Fruit fly (Drosophila melanogaster): ENCODE results near the gene CG13678.
A peak's percentile ranks its signal among the peaks of the same experiment; 100 is the strongest.

The CG13678 gene

DNA sequence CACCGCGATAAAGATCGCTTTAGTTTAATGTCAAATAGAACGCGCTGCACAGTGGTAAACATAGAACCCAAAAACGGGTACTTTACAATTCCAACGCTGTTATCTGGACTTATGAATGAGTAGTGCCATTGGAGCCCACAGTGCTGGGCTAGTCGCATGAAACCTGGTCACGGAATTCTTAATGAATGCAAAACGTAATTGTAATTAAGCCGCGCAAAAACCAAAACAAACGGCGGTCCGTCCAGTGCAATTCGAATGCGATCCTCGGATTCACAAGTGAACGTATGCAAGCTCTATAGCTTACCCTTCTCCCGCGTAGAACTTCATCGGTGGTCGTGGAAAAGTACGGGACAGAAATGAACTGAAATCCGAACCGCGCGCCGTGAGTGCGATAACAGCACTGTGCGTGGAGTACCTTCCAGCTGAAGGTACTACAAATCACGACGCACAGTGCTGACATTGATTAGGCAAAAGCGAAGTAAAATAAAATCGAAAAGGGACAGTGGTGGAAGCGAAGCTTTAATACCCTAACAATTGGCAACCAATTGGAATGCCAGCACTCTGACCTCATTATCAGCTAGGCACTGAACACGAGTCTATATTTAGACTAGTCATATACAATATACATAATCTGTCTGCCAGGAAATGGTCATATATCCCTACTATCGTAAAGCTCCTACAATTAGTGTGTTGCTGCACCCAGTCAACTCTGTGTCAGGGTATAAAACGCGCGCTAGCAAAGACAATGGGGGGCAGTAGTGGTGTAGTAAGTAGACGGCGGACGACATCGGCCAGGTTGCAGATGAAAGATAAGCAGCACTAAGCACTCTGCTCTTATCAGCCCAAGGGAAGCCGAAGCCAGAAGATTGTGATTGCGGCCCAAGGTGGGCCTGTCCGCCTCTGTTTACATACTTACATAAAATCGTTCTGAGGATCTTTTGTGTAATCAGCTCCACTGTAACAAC, 36.4 kb upstream of the CG13678 start (continued):
- no peak for TF ChIP-seq Sin3A (optimal IDR thresholded peaks at IDR 0.05)
- no peak for TF ChIP-seq NFAT (GFP tag; IDR thresholded peaks at IDR 0.05)
- peak; percentile 47 for TF ChIP-seq CG12155 (GFP tag; optimal IDR thresholded peaks at IDR 0.05)
- TF ChIP-seq CG30020 (tag; optimal IDR thresholded peaks at IDR 0.05), result no peak
- no peak for TF ChIP-seq mld (GFP tag; IDR thresholded peaks at IDR 0.05; ENCODE audit: partially characterized antibody)
- TF ChIP-seq Tbp (GFP tag; optimal IDR thresholded peaks at IDR 0.05), result no peak
- no peak for TF ChIP-seq CG15073 (GFP tag; optimal IDR thresholded peaks at IDR 0.05)
- TF ChIP-seq Gsc (GFP tag; IDR thresholded peaks at IDR 0.05), result peak; percentile 30; the same call in 1 of the 2 replicates
- TF ChIP-seq chinmo (GFP tag; IDR thresholded peaks at IDR 0.05; ENCODE audit: partially characterized antibody), result 0 out of 4 replicates have a peak, but pooled peaks have one; percentile 41
- TF ChIP-seq CG12071 (GFP tag; optimal IDR thresholded peaks at IDR 0.05), result no peak
- TF ChIP-seq CG1603 (tag; optimal IDR thresholded peaks at IDR 0.05), result peak; percentile 70
- TF ChIP-seq CG14710 (tag; optimal IDR thresholded peaks at IDR 0.05), result no peak
- TF ChIP-seq pho (GFP tag; optimal IDR thresholded peaks at IDR 0.05), result peak; percentile 55
- peak; percentile 51 for TF ChIP-seq tgo (GFP tag; IDR thresholded peaks at IDR 0.05)
- no peak for TF ChIP-seq CG16779 (GFP tag; IDR thresholded peaks at IDR 0.05)
- TF ChIP-seq grn (GFP tag; optimal IDR thresholded peaks at IDR 0.05), result peak; percentile 99
- TF ChIP-seq Vsx1 (GFP tag; optimal IDR thresholded peaks at IDR 0.05), result peak; percentile 47
- no peak for TF ChIP-seq BEAF-32 (GFP tag; optimal IDR thresholded peaks at IDR 0.05)
- TF ChIP-seq Oaz (GFP tag; IDR thresholded peaks at IDR 0.05), result 0 out of 2 replicates have a peak, but pooled peaks have one; percentile 30
- peak; percentile 36 for TF ChIP-seq grau (tag; optimal IDR thresholded peaks at IDR 0.05)
- no peak; the same call in 1 of the 2 replicates for TF ChIP-seq al (GFP tag; IDR thresholded peaks at IDR 0.05)
- 0 out of 2 replicates have a peak, but pooled peaks have one; percentile 5 for TF ChIP-seq CG14014 (GFP tag; IDR thresholded peaks at IDR 0.05)
- TF ChIP-seq Chrac-16 (GFP tag; optimal IDR thresholded peaks at IDR 0.05), result peak; percentile 34
- peak; percentile 44; the same call in 1 of the 2 replicates for TF ChIP-seq sisA (GFP tag; IDR thresholded peaks at IDR 0.05)
- peak; percentile 54 for TF ChIP-seq Oli (tag; optimal IDR thresholded peaks at IDR 0.05)
- TF ChIP-seq chm (GFP tag; IDR thresholded peaks at IDR 0.05), result no peak
- peak; percentile 43 for TF ChIP-seq CG4424 (GFP tag; optimal IDR thresholded peaks at IDR 0.05)
- TF ChIP-seq jumu (GFP tag; optimal IDR thresholded peaks at IDR 0.05), result peak; percentile 42
- 0 out of 2 replicates have a peak, but pooled peaks have one; percentile 44 for TF ChIP-seq CG5953 (GFP tag; IDR thresholded peaks at IDR 0.05)
- no peak for TF ChIP-seq amos (GFP tag; IDR thresholded peaks at IDR 0.05; ENCODE audit: partially characterized antibody)
- TF ChIP-seq CG18619 (GFP tag; optimal IDR thresholded peaks at IDR 0.05), result no peak
- no peak for TF ChIP-seq ab (GFP tag; optimal IDR thresholded peaks at IDR 0.05)
- TF ChIP-seq CG31365 (tag; optimal IDR thresholded peaks at IDR 0.05), result no peak
- no peak for TF ChIP-seq CG42726 (GFP tag; IDR thresholded peaks at IDR 0.05; ENCODE audit: partially characterized antibody)
- peak; percentile 25 for TF ChIP-seq Myb (GFP tag; optimal IDR thresholded peaks at IDR 0.05)
- TF ChIP-seq CG14050 (GFP tag; IDR thresholded peaks at IDR 0.05), result 0 out of 3 replicates have a peak, but pooled peaks have one; percentile 16
- no peak for TF ChIP-seq crp (GFP tag; optimal IDR thresholded peaks at IDR 0.05)
- peak; percentile 28; the same call in 1 of the 2 replicates for TF ChIP-seq HLH3B (GFP tag; IDR thresholded peaks at IDR 0.05)
- TF ChIP-seq eve (GFP tag; optimal IDR thresholded peaks at IDR 0.05), result no peak
- peak; percentile 43 for TF ChIP-seq phol (tag; optimal IDR thresholded peaks at IDR 0.05)
- TF ChIP-seq CG30431 (GFP tag; optimal IDR thresholded peaks at IDR 0.05), result no peak
- TF ChIP-seq CG13123 (GFP tag; optimal IDR thresholded peaks at IDR 0.05), result no peak
- TF ChIP-seq Dek (tag; optimal IDR thresholded peaks at IDR 0.05), result peak; percentile 17
- TF ChIP-seq CG12104 (GFP tag; optimal IDR thresholded peaks at IDR 0.05), result peak; percentile 38
- no peak for TF ChIP-seq sim (GFP tag; IDR thresholded peaks at IDR 0.05)
- no peak for TF ChIP-seq H2.0 (GFP tag; IDR thresholded peaks at IDR 0.05)
- TF ChIP-seq Lhr (GFP tag; optimal IDR thresholded peaks at IDR 0.05), result no peak
- TF ChIP-seq CG6854 (GFP tag; optimal IDR thresholded peaks at IDR 0.05), result peak; percentile 38

Data from whole organism, embryonic.